Fruit fly (Drosophila melanogaster): ENCODE measurements around the gene CG42779.

- TF ChIP-seq CG10348 (GFP tag; IDR thresholded peaks at IDR 0.05), result no peak
- TF ChIP-seq CG34367 (tag; optimal IDR thresholded peaks at IDR 0.05), result no peak
- no peak for TF ChIP-seq CG9948 (tag; optimal IDR thresholded peaks at IDR 0.05)
- TF ChIP-seq EcR (GFP tag; optimal IDR thresholded peaks at IDR 0.05), result no peak
- no peak for TF ChIP-seq Ets98B (GFP tag; IDR thresholded peaks at IDR 0.05)
- no peak for TF ChIP-seq rn (GFP tag; IDR thresholded peaks at IDR 0.05)
- TF ChIP-seq CG14655 (GFP tag; optimal IDR thresholded peaks at IDR 0.05), result no peak
Measured at dm6 chr3R:17115668-17116067, 5.7 kb upstream of the CG42779 start.
